Worm (Caenorhabditis elegans) whole organism, late embryonic: ENCODE measurements around the gene tbx-35.

Experiments
- C08G9.2 ChIP-seq: sonication (generic microtip); optimal IDR thresholded peaks from 2 replicates; lab custom pipeline; 2016; ENCODE audit warnings: mild to moderate bottlenecking, missing genetic modification characterization, moderate library complexity, missing compliant biosample characterization
- C38D4.7 ChIP-seq: fragments of 200-800 bp; sonication (Bioruptor generic); optimal IDR thresholded peaks from 2 replicates; lab custom pipeline; 2018; ENCODE audit warnings: mild to moderate bottlenecking, missing genetic modification characterization, moderate library complexity, missing compliant biosample characterization
- F13H6.1 ChIP-seq: sonication (generic microtip); optimal IDR thresholded peaks from 2 replicates; lab custom pipeline; 2016; ENCODE audit warnings: missing genetic modification characterization, missing compliant biosample characterization
- K09A11.1 ChIP-seq: sonication (generic microtip); optimal IDR thresholded peaks from 2 replicates; lab custom pipeline; 2017; ENCODE audit warnings: antibody characterized with exemption, mild to moderate bottlenecking, missing genetic modification characterization, missing compliant biosample characterization; ENCODE audit not compliant: insufficient read depth
- Y22D7AL.16 ChIP-seq: sonication (generic microtip); optimal IDR thresholded peaks from 2 replicates; lab custom pipeline; 2016; ENCODE audit warnings: missing genetic modification characterization, missing compliant biosample characterization
- ceh-18 ChIP-seq: sonication (generic microtip); optimal IDR thresholded peaks from 2 replicates; lab custom pipeline; 2016; ENCODE audit warnings: missing genetic modification characterization, missing compliant biosample characterization
- ceh-19 ChIP-seq: fragments of 200-800 bp; sonication (Bioruptor generic); optimal IDR thresholded peaks from 2 replicates; lab custom pipeline; 2018; ENCODE audit warnings: mild to moderate bottlenecking, missing genetic modification characterization, missing compliant biosample characterization
- ceh-22 ChIP-seq: sonication (generic microtip); optimal IDR thresholded peaks from 2 replicates; lab custom pipeline; 2017; ENCODE audit warnings: missing biosample characterization, missing genetic modification characterization
- ceh-24 ChIP-seq: sonication (generic microtip); optimal IDR thresholded peaks from 2 replicates; lab custom pipeline; 2016; ENCODE audit warnings: mild to moderate bottlenecking, missing genetic modification characterization, missing compliant biosample characterization
- ceh-31 ChIP-seq: sonication (generic microtip); optimal IDR thresholded peaks from 2 replicates; lab custom pipeline; 2016; ENCODE audit warnings: missing genetic modification characterization, missing compliant biosample characterization
- ceh-9 ChIP-seq: sonication (generic microtip); optimal IDR thresholded peaks from 2 replicates; lab custom pipeline; 2016; ENCODE audit warnings: mild to moderate bottlenecking, missing genetic modification characterization, inconsistent platforms, missing compliant biosample characterization
- che-1 ChIP-seq: sonication (generic microtip); optimal IDR thresholded peaks from 2 replicates; lab custom pipeline; 2016; ENCODE audit warnings: mild to moderate bottlenecking, missing genetic modification characterization, missing compliant biosample characterization
- dmd-4 ChIP-seq: sonication (generic microtip); optimal IDR thresholded peaks from 2 replicates; lab custom pipeline; 2016; ENCODE audit warnings: borderline replicate concordance, missing genetic modification characterization, missing compliant biosample characterization
- dve-1 ChIP-seq: sonication (generic microtip); optimal IDR thresholded peaks from 2 replicates; lab custom pipeline; 2017; ENCODE audit warnings: antibody characterized with exemption, mild to moderate bottlenecking, missing genetic modification characterization, missing compliant biosample characterization
- elt-4 ChIP-seq: sonication (generic microtip); optimal IDR thresholded peaks from 2 replicates; lab custom pipeline; 2016; ENCODE audit warnings: missing genetic modification characterization, missing compliant biosample characterization
- ets-4 ChIP-seq: sonication (generic microtip); optimal IDR thresholded peaks from 2 replicates; lab custom pipeline; 2016; ENCODE audit warnings: missing genetic modification characterization, missing compliant biosample characterization
- fkh-6 ChIP-seq: sonication (generic microtip); optimal IDR thresholded peaks from 2 replicates; lab custom pipeline; 2016; ENCODE audit warnings: missing genetic modification characterization, missing compliant biosample characterization
- hlh-13 ChIP-seq: fragments of 200-800 bp; sonication (Bioruptor generic); optimal IDR thresholded peaks from 2 replicates; lab custom pipeline; 2018; ENCODE audit warnings: mild to moderate bottlenecking, missing genetic modification characterization, missing compliant biosample characterization
- hlh-8 ChIP-seq: sonication (generic microtip); optimal IDR thresholded peaks from 2 replicates; lab custom pipeline; 2016; ENCODE audit warnings: missing genotype, missing genetic modification characterization, missing compliant biosample characterization
- lim-6 ChIP-seq: sonication (generic microtip); optimal IDR thresholded peaks from 2 replicates; lab custom pipeline; 2016; ENCODE audit warnings: missing genetic modification characterization, missing compliant biosample characterization
- lin-11 ChIP-seq: fragments of 200-800 bp; sonication (Bioruptor generic); optimal IDR thresholded peaks from 2 replicates; lab custom pipeline; 2018; ENCODE audit warnings: mild to moderate bottlenecking, missing genetic modification characterization, missing compliant biosample characterization
- madf-2 ChIP-seq: sonication (generic microtip); optimal IDR thresholded peaks from 2 replicates; lab custom pipeline; 2017; ENCODE audit warnings: missing genetic modification characterization, missing compliant biosample characterization
- mec-3 ChIP-seq: sonication (generic microtip); optimal IDR thresholded peaks from 2 replicates; lab custom pipeline; 2016; ENCODE audit warnings: borderline replicate concordance, missing genetic modification characterization, missing compliant biosample characterization
- nhr-11 ChIP-seq: fragments of 150-350 bp; optimal IDR thresholded peaks from 2 replicates; lab custom pipeline; 2014; ENCODE audit warnings: missing biosample characterization, missing genetic modification characterization
- nhr-232 ChIP-seq: sonication (generic microtip); optimal IDR thresholded peaks from 2 replicates; lab custom pipeline; 2016; ENCODE audit warnings: missing genetic modification characterization, missing compliant biosample characterization
- odd-2 ChIP-seq: sonication (generic microtip); optimal IDR thresholded peaks from 2 replicates; lab custom pipeline; 2017; ENCODE audit warnings: antibody characterized with exemption, mild to moderate bottlenecking, missing genetic modification characterization, missing compliant biosample characterization
- pax-1 ChIP-seq: fragments of 150-350 bp; optimal IDR thresholded peaks from 2 replicates; lab custom pipeline; 2014; ENCODE audit warnings: missing biosample characterization, missing genetic modification characterization
- ref-2 ChIP-seq: sonication (generic microtip); optimal IDR thresholded peaks from 2 replicates; lab custom pipeline; 2016; ENCODE audit warnings: missing genetic modification characterization, missing compliant biosample characterization
- rnt-1 ChIP-seq: sonication (generic microtip); optimal IDR thresholded peaks from 2 replicates; lab custom pipeline; 2016; ENCODE audit warnings: missing genetic modification characterization, missing compliant biosample characterization
- sdc-2 ChIP-seq: sonication (generic microtip); optimal IDR thresholded peaks from 2 replicates; lab custom pipeline; 2016; ENCODE audit warnings: missing genotype, missing genetic modification characterization, missing compliant biosample characterization
- sox-2 ChIP-seq: fragments of 200-800 bp; sonication (Bioruptor generic); IDR thresholded peaks from 2 replicates; pipeline ENCODE4 v1.3.6; 2022; ENCODE audit warnings: missing genetic modification reagents, missing genetic modification characterization, missing compliant biosample characterization
- sox-4 ChIP-seq: sonication (generic microtip); optimal IDR thresholded peaks from 2 replicates; lab custom pipeline; 2017; ENCODE audit warnings: mild to moderate bottlenecking, missing genetic modification characterization, inconsistent platforms, missing compliant biosample characterization
- ttx-3 ChIP-seq: sonication (generic microtip); optimal IDR thresholded peaks from 2 replicates; lab custom pipeline; 2016; ENCODE audit warnings: missing genetic modification reagents, missing genetic modification characterization, missing compliant biosample characterization
- unc-3 ChIP-seq, 2 experiments: fragments of 200-800 bp in 1 of 2; sonication (Bioruptor generic) in 1 of 2; sonication (generic microtip) in 1 of 2; conservative IDR thresholded peaks in 1 of 2; optimal IDR thresholded peaks in 1 of 2; 2 replicates each; pipeline versions ENCODE4 v1.3.6 to Lab custom; 2016 to 2022; ENCODE audit warnings: missing compliant biosample characterization in 2 of 2, missing genetic modification characterization in 2 of 2, missing genetic modification reagents in 1 of 2
- unc-42 ChIP-seq: sonication (generic microtip); optimal IDR thresholded peaks from 2 replicates; lab custom pipeline; 2016; ENCODE audit warnings: missing genotype, missing genetic modification characterization, missing compliant biosample characterization
- unc-55 ChIP-seq: sonication (generic microtip); optimal IDR thresholded peaks from 2 replicates; lab custom pipeline; 2017; ENCODE audit warnings: missing biosample characterization, missing genetic modification reagents, missing genetic modification characterization
- ztf-16 ChIP-seq: sonication (generic microtip); optimal IDR thresholded peaks from 2 replicates; lab custom pipeline; 2017; ENCODE audit warnings: missing genetic modification characterization, missing compliant biosample characterization

The tbx-35 gene

DNA sequence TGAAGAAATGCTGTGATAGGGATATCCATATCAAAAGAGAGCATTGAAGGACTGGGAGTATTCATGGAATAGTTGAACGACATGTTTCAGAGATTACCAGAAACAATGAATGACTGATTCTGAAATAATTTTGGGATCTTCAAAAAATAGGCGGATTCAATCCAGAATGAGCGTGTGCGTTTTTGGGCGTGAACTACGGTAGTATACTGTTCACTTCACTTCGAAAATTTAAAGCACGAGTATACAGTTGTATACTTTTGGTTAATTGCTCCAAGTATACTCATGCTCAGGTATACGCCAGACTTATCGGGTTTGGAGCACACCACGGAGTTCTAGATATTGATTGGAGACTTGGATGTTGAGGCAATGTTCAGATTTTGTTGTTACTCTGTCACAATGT lies at the start of gene tbx-35:
Gene tbx-35, minus strand, starts transcription at position 101 of the 400 bp plus-strand sequence.
- TF ChIP-seq madf-2 (tag; lab: Kevin White, UChicago): no peak
- TF ChIP-seq lim-6: no peak
- TF ChIP-seq ref-2 (tag; lab: Kevin White, UChicago): no peak

ce11 chrII:5574925-5575324 lies 49.7 kb upstream of the tbx-35 start:
- TF ChIP-seq ceh-31 (tag; lab: Kevin White, UChicago) (no peak), fkh-6 (no peak), nhr-232 (tag; lab: Kevin White, UChicago) (no peak), ceh-19 (no peak), ttx-3 (tag; lab: Kevin White, UChicago) (no peak), unc-3 (GFP tag; conservative IDR thresholded peaks at IDR 0.05; lab: Robert Waterston, UW) (no peak), unc-3 (tag; optimal IDR thresholded peaks at IDR 0.05; lab: Kevin White, UChicago) (no peak), unc-55 (GFP tag; lab: Kevin White, UChicago) (no peak), dve-1 (tag; lab: Kevin White, UChicago) (no peak), lin-11 (tag; lab: Kevin White, UChicago) (no peak), odd-2 (tag; lab: Kevin White, UChicago) (no peak), ceh-24 (tag; lab: Kevin White, UChicago) (no peak), unc-42 (tag; lab: Kevin White, UChicago) (no peak), sox-4 (tag; lab: Kevin White, UChicago) (no peak), madf-2 (tag; lab: Kevin White, UChicago) (no peak), ceh-22 (tag; lab: Kevin White, UChicago) (no peak), hlh-8 (tag; lab: Kevin White, UChicago) (no peak), C38D4.7 (GFP tag; lab: Kevin White, UChicago) (no peak), F13H6.1 (tag; lab: Kevin White, UChicago) (no peak)

DNA sequence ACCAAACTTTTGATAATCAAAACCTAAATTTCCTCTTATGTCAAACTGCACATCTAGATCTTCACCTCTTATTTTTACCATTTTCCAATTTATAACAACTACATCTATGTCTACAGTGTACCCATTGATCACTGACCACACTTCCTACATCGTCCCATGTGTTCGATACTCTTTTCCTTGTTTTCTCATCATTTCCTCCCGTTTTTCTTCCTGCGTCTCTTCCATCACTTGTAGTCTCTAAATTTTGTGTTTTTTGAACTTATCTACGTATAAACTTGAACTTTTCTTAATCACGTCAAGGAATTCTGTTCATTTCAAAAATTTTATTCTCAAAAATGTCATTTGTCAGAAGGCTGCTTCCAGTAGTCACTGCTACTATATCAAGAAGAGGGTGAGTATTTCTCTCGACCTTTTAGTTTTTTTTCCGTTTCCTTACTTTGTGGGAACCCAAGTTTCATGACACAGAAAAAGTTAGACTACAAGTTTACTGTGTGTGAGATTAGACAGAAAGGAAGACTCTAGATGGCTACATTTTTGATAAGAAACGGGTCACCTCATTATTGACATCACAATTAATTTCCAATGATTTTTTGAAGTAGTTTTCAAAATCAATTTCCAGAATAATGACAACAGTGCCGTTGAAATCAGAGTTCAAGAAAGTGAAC lies 47.0 kb upstream of the tbx-35 start:
- TF ChIP-seq che-1 (tag; lab: Kevin White, UChicago) (no peak), nhr-11 (tag; lab: Kevin White, UChicago) (no peak), C08G9.2 (tag; lab: Kevin White, UChicago) (no peak), K09A11.1 (tag; lab: Kevin White, UChicago) (no peak), ceh-9 (no peak), ztf-16 (tag; lab: Kevin White, UChicago) (no peak), mec-3 (tag; lab: Kevin White, UChicago) (no peak), dmd-4 (tag; lab: Kevin White, UChicago) (no peak)

ce11 chrII:5570272-5570671 lies 45.1 kb upstream of the tbx-35 start, which contains the start of the genes C17C3.1 and C17C3.15:
Gene C17C3.1, plus strand, starts transcription at chrII:5570572.
Gene C17C3.15, plus strand, starts transcription at chrII:5570654.
- no peak for TF ChIP-seq elt-4 (tag; lab: Kevin White, UChicago)

DNA sequence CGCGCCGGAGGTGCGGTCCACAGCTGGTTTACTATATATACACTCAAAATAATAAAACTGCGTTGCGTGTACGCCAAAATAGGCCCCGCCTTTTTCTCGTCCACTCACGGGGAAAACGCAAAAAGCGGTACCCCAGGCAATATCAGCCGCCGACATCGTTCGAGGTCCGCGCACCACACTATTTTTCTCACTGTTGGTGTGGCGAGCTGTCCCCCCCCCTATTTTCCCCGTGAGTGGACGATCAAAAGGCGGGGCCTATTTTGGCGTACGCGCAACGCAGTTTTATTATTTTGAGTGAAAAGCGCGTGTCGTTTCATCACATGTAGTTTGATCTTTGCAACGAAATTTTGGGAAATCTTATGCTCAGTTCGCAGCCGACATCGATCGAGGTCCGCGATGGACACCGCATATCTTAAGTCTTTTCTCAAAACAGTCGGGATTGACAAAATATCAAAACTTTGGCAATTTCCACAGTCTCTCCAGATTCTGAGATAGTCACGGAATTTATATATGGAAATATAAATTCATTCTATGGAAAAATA lies 40.0 kb upstream of the tbx-35 start:
- no peak for TF ChIP-seq pax-1 (tag; lab: Kevin White, UChicago)
- no peak for TF ChIP-seq Y22D7AL.16 (tag; lab: Kevin White, UChicago)
- TF ChIP-seq C08G9.2 (tag; lab: Kevin White, UChicago): no peak
- TF ChIP-seq rnt-1 (tag; lab: Kevin White, UChicago): no peak
- TF ChIP-seq sdc-2 (tag; lab: Kevin White, UChicago): no peak
- no peak for TF ChIP-seq hlh-13 (GFP tag; lab: Kevin White, UChicago)
- TF ChIP-seq unc-42 (tag; lab: Kevin White, UChicago): no peak
- TF ChIP-seq ets-4: no peak
- TF ChIP-seq sox-2 (GFP tag; lab: Robert Waterston, UW): no peak
- no peak for TF ChIP-seq ceh-22 (tag; lab: Kevin White, UChicago)
- TF ChIP-seq ceh-18 (tag; lab: Kevin White, UChicago): no peak
